Fruit fly (Drosophila melanogaster): Measurements from ENCODE around the gene kin17.

kin17 gene

dm6 chr3L:20353726-20354332 lies 2.8 kb upstream of the kin17 start:
- no peak for TF ChIP-seq CG8478 (optimal IDR thresholded peaks at IDR 0.05)
- no peak for TF ChIP-seq CTCF (optimal IDR thresholded peaks at IDR 0.05)

dm6 chr3L:20354363-20354762 lies 2.2 kb upstream of the kin17 start:
- TF ChIP-seq CTCF (optimal IDR thresholded peaks at IDR 0.05): no peak
- no peak for TF ChIP-seq CG8478 (optimal IDR thresholded peaks at IDR 0.05)

- TF ChIP-seq CG8478 (optimal IDR thresholded peaks at IDR 0.05) (no peak), CTCF (optimal IDR thresholded peaks at IDR 0.05) (no peak)
Measured at dm6 chr3L:20354872-20355271, 1.7 kb upstream of the kin17 start.

dm6 chr3L:20358212-20358611 lies 1.6 kb downstream of the kin17 start, which contains the start of gene CG5665:
TSS of gene CG5665 (plus strand) at chr3L:20358512.
- TF ChIP-seq CG8478 (optimal IDR thresholded peaks at IDR 0.05) (no peak), CTCF (optimal IDR thresholded peaks at IDR 0.05) (no peak)

dm6 chr3L:20361389-20361788 lies 4.8 kb downstream of the kin17 start, which contains the start of gene Prim2:
TSS of gene Prim2 (minus strand) at chr3L:20361585.
- no peak for TF ChIP-seq CG8478 (optimal IDR thresholded peaks at IDR 0.05)
- TF ChIP-seq CTCF (optimal IDR thresholded peaks at IDR 0.05): no peak

dm6 chr3L:20366074-20366473 lies 9.5 kb downstream of the kin17 start:
- TF ChIP-seq CG8478 (optimal IDR thresholded peaks at IDR 0.05): no peak
- TF ChIP-seq CTCF (optimal IDR thresholded peaks at IDR 0.05): no peak

- TF ChIP-seq CG8478 (optimal IDR thresholded peaks at IDR 0.05): no peak
Measured at dm6 chr3L:20366674-20367372, 10.2 kb downstream of the kin17 start, which contains the start of the genes Toll-9 and in. TSS of gene Toll-9 (minus strand) at chr3L:20366724. TSS of gene in (plus strand) at chr3L:20367198.

dm6 chr3L:20370013-20370412 lies 13.4 kb downstream of the kin17 start, which contains the start of gene CG13247:
TSS of gene CG13247 (plus strand) at chr3L:20370313.
- TF ChIP-seq CG8478 (optimal IDR thresholded peaks at IDR 0.05) (no peak), CTCF (optimal IDR thresholded peaks at IDR 0.05) (no peak)

- no peak for TF ChIP-seq CG8478 (optimal IDR thresholded peaks at IDR 0.05)
- no peak for TF ChIP-seq CTCF (optimal IDR thresholded peaks at IDR 0.05)
Measured at dm6 chr3L:20375467-20375866, 18.9 kb downstream of the kin17 start.

dm6 chr3L:20375878-20376563 lies 19.4 kb downstream of the kin17 start, which contains the start of the genes Ide and RhoBTB:
TSS of gene Ide (minus strand) at chr3L:20375896.
TSS of gene RhoBTB (plus strand) at chr3L:20376242.
- no peak for TF ChIP-seq CTCF (optimal IDR thresholded peaks at IDR 0.05)
- no peak for TF ChIP-seq CG8478 (optimal IDR thresholded peaks at IDR 0.05)

- no peak for TF ChIP-seq CG8478 (optimal IDR thresholded peaks at IDR 0.05)
- TF ChIP-seq CTCF (optimal IDR thresholded peaks at IDR 0.05): no peak
Measured at dm6 chr3L:20376564-20376920, 19.9 kb downstream of the kin17 start.

- TF ChIP-seq CTCF (optimal IDR thresholded peaks at IDR 0.05) (no peak), CG8478 (optimal IDR thresholded peaks at IDR 0.05) (no peak)
Measured at dm6 chr3L:20379496-20379895, 22.9 kb downstream of the kin17 start.

dm6 chr3L:20384086-20384810 lies 27.6 kb downstream of the kin17 start, which contains the start of the genes CG5498 and fbl:
TSS of gene CG5498 (minus strand) at chr3L:20384109.
TSS of gene fbl (plus strand) at chr3L:20384429.
- TF ChIP-seq CG8478 (optimal IDR thresholded peaks at IDR 0.05): no peak
- no peak for TF ChIP-seq CTCF (optimal IDR thresholded peaks at IDR 0.05)

- TF ChIP-seq CG8478 (optimal IDR thresholded peaks at IDR 0.05): no peak
- no peak for TF ChIP-seq CTCF (optimal IDR thresholded peaks at IDR 0.05)
Measured at dm6 chr3L:20385006-20385405, 28.4 kb downstream of the kin17 start.

dm6 chr3L:20385408-20385807 lies 28.8 kb downstream of the kin17 start:
- TF ChIP-seq CG8478 (optimal IDR thresholded peaks at IDR 0.05) (no peak), CTCF (optimal IDR thresholded peaks at IDR 0.05) (no peak)

All from S2 (cell line).